Fruit fly (Drosophila melanogaster): ENCODE measurements around the gene CG43115.

The CG43115 gene

DNA sequence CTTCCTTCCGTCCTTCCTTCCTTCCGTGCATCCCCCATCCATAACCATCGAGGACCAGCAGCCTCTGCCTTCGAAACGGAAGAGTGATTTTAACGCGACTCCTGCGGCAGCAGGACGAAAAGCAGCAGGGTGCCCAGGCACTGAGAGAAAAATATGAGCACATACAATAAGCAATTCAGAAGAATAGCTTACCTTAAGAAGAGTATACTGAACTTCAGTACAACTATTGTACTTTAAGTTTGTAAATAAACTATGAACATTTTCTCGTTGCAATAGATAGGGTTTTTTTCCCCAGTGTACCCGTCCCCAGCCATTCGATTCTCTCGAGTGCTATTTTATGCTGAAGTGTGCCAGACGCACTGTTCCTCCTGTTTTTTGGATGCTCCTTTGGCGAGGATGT is 34.5 kb downstream of the CG43115 start (continued):
- TF ChIP-seq onecut (GFP tag; IDR thresholded peaks at IDR 0.05) = peak; percentile 78
- TF ChIP-seq Nf-YC (tag; optimal IDR thresholded peaks at IDR 0.05) = peak; percentile 59
- TF ChIP-seq CG6175 (GFP tag; IDR thresholded peaks at IDR 0.05) = no peak
- TF ChIP-seq Doc3 (GFP tag; IDR thresholded peaks at IDR 0.05; ENCODE audit: partially characterized antibody) = no peak
- TF ChIP-seq Dfd (GFP tag; optimal IDR thresholded peaks at IDR 0.05) = no peak
- TF ChIP-seq bigmax (GFP tag; optimal IDR thresholded peaks at IDR 0.05) = no peak
- peak; percentile 74 for TF ChIP-seq NC2β (GFP tag; optimal IDR thresholded peaks at IDR 0.05)
- TF ChIP-seq CG14965 (GFP tag; optimal IDR thresholded peaks at IDR 0.05; ENCODE audit: borderline replicate concordance) = peak; percentile 64
- TF ChIP-seq CG8359 (GFP tag; optimal IDR thresholded peaks at IDR 0.05; ENCODE audit: borderline replicate concordance) = peak; percentile 74
- TF ChIP-seq bab2 (GFP tag; optimal IDR thresholded peaks at IDR 0.05) = peak; percentile 71
- no peak for TF ChIP-seq zen2 (GFP tag; IDR thresholded peaks at IDR 0.05; ENCODE audit: partially characterized antibody)
- peak; percentile 71 for TF ChIP-seq stc (GFP tag; IDR thresholded peaks at IDR 0.05)
- no peak for TF ChIP-seq br (optimal IDR thresholded peaks at IDR 0.05)
- TF ChIP-seq dati (GFP tag; IDR thresholded peaks at IDR 0.05) = peak; percentile 60; the same call in 1 of the 2 replicates
- peak; percentile 53 for TF ChIP-seq eyg (GFP tag; optimal IDR thresholded peaks at IDR 0.05)
- peak; percentile 89 for TF ChIP-seq Xrp1 (GFP tag; IDR thresholded peaks at IDR 0.05)
- no peak for TF ChIP-seq Stat92E (GFP tag; optimal IDR thresholded peaks at IDR 0.05)
- no peak for TF ChIP-seq CG42726 (GFP tag; IDR thresholded peaks at IDR 0.05; ENCODE audit: partially characterized antibody)
- peak; percentile 85 for TF ChIP-seq zfh1 (GFP tag; IDR thresholded peaks at IDR 0.05)
- TF ChIP-seq NFAT (GFP tag; IDR thresholded peaks at IDR 0.05) = no peak
- peak; percentile 76 for TF ChIP-seq CG32767 (GFP tag; IDR thresholded peaks at IDR 0.05)
- peak; percentile 67; the same call in 2 of the 3 replicates for TF ChIP-seq H15 (GFP tag; IDR thresholded peaks at IDR 0.05)
- TF ChIP-seq CG5180 (GFP tag; optimal IDR thresholded peaks at IDR 0.05) = peak; percentile 67
- peak; percentile 29 for TF ChIP-seq CG7987 (GFP tag; optimal IDR thresholded peaks at IDR 0.05)
- peak; percentile 62 for TF ChIP-seq CG6854 (GFP tag; optimal IDR thresholded peaks at IDR 0.05)
- TF ChIP-seq cato (GFP tag; optimal IDR thresholded peaks at IDR 0.05; ENCODE audit: borderline replicate concordance) = peak; percentile 30
- no peak for TF ChIP-seq CG4360 (GFP tag; IDR thresholded peaks at IDR 0.05)
- peak; percentile 74 for TF ChIP-seq CG10209 (GFP tag; optimal IDR thresholded peaks at IDR 0.05)
- peak; percentile 69 for TF ChIP-seq CG11247 (GFP tag; IDR thresholded peaks at IDR 0.05)
- no peak for TF ChIP-seq C15 (GFP tag; IDR thresholded peaks at IDR 0.05)
- TF ChIP-seq p53 (GFP tag; optimal IDR thresholded peaks at IDR 0.05) = peak; percentile 21
- TF ChIP-seq grn (GFP tag; optimal IDR thresholded peaks at IDR 0.05) = no peak
- no peak for TF ChIP-seq ash1 (GFP tag; optimal IDR thresholded peaks at IDR 0.05)
- TF ChIP-seq CG17912 (GFP tag; optimal IDR thresholded peaks at IDR 0.05) = no peak
- TF ChIP-seq maf-S (GFP tag; optimal IDR thresholded peaks at IDR 0.05) = peak; percentile 79
- TF ChIP-seq salm (tag; optimal IDR thresholded peaks at IDR 0.05) = peak; percentile 65
- peak; percentile 11 for TF ChIP-seq CG2116 (GFP tag; optimal IDR thresholded peaks at IDR 0.05)
- TF ChIP-seq Usf (GFP tag; optimal IDR thresholded peaks at IDR 0.05) = peak; percentile 41
- TF ChIP-seq CkIIα-i1 (GFP tag; IDR thresholded peaks at IDR 0.05) = no peak
- peak; percentile 61 for TF ChIP-seq disco-r (GFP tag; optimal IDR thresholded peaks at IDR 0.05)
- TF ChIP-seq trem (tag; optimal IDR thresholded peaks at IDR 0.05) = peak; percentile 71
- TF ChIP-seq al (GFP tag; IDR thresholded peaks at IDR 0.05) = no peak
- peak; percentile 85 for TF ChIP-seq CG11504 (tag; optimal IDR thresholded peaks at IDR 0.05)
- no peak for TF ChIP-seq Bgb (GFP tag; IDR thresholded peaks at IDR 0.05; ENCODE audit: partially characterized antibody)
- TF ChIP-seq unpg (GFP tag; optimal IDR thresholded peaks at IDR 0.05) = peak; percentile 77
- TF ChIP-seq MBD-R2 (GFP tag; IDR thresholded peaks at IDR 0.05) = peak; percentile 40; the same call in 1 of the 2 replicates
- no peak for TF ChIP-seq CG7963 (GFP tag; IDR thresholded peaks at IDR 0.05; ENCODE audit: partially characterized antibody)
- peak; percentile 69 for TF ChIP-seq CG31441 (GFP tag; IDR thresholded peaks at IDR 0.05)
- TF ChIP-seq zen (tag; optimal IDR thresholded peaks at IDR 0.05) = peak; percentile 69
- TF ChIP-seq Mrtf (GFP tag; IDR thresholded peaks at IDR 0.05) = peak; percentile 67; the same call in 2 of the 3 replicates
- TF ChIP-seq CG1603 (tag; optimal IDR thresholded peaks at IDR 0.05) = peak; percentile 90

All from whole organism, embryonic.